Worm (Caenorhabditis elegans) whole organism, mixed stage, embryonic: ENCODE measurements around the gene dmsr-12.

Source experiments
- M03D4.4 ChIP-seq: sonication (generic microtip); optimal IDR thresholded peaks from 2 replicates; lab custom pipeline; 2017; ENCODE audit warnings: mild to moderate bottlenecking, missing genetic modification characterization, missing compliant biosample characterization
- blmp-1 ChIP-seq: fragments of 150-350 bp; optimal IDR thresholded peaks from 2 replicates; lab custom pipeline; 2014; ENCODE audit warnings: missing biosample characterization, missing genetic modification characterization
- ceh-43 ChIP-seq: fragments of 200-800 bp; sonication (Bioruptor generic); optimal IDR thresholded peaks from 2 replicates; lab custom pipeline; 2018; ENCODE audit warnings: mild to moderate bottlenecking, missing genetic modification characterization, moderate library complexity, missing compliant biosample characterization
- ceh-83 ChIP-seq: fragments of 200-800 bp; sonication (Bioruptor generic); optimal IDR thresholded peaks from 2 replicates; lab custom pipeline; 2018; ENCODE audit warnings: mild to moderate bottlenecking, missing genetic modification characterization, missing compliant biosample characterization
- elt-1 ChIP-seq: sonication (generic microtip); optimal IDR thresholded peaks from 2 replicates; lab custom pipeline; 2017; ENCODE audit warnings: missing genetic modification characterization, mild to moderate bottlenecking, missing compliant biosample characterization, antibody characterized with exemption, moderate library complexity, borderline replicate concordance; ENCODE audit not compliant: insufficient read depth
- elt-3 ChIP-seq: fragments of 150-350 bp; optimal IDR thresholded peaks from 2 replicates; lab custom pipeline; 2014; ENCODE audit warnings: missing biosample characterization, missing genetic modification characterization
- flh-1 ChIP-seq: fragments of 200-800 bp; sonication (Bioruptor generic); optimal IDR thresholded peaks from 2 replicates; lab custom pipeline; 2018; ENCODE audit warnings: mild to moderate bottlenecking, missing genetic modification characterization, moderate library complexity, missing compliant biosample characterization
- hlh-1 ChIP-seq: fragments of 150-350 bp; optimal IDR thresholded peaks from 2 replicates; lab custom pipeline; 2014; ENCODE audit warnings: missing biosample characterization, missing genetic modification reagents, missing genetic modification characterization
- lin-32 ChIP-seq: fragments of 200-800 bp; sonication (Bioruptor generic); optimal IDR thresholded peaks from 2 replicates; lab custom pipeline; 2018; ENCODE audit warnings: mild to moderate bottlenecking, missing genetic modification characterization, missing compliant biosample characterization
- lsy-2 ChIP-seq: fragments of 150-350 bp; optimal IDR thresholded peaks from 2 replicates; lab custom pipeline; 2014; ENCODE audit warnings: missing biosample characterization, missing genetic modification characterization
- mab-5 ChIP-seq: fragments of 150-350 bp; optimal IDR thresholded peaks from 2 replicates; lab custom pipeline; 2014; ENCODE audit warnings: missing biosample characterization, missing genetic modification characterization
- mls-2 ChIP-seq: sonication (generic microtip); optimal IDR thresholded peaks from 2 replicates; lab custom pipeline; 2016; ENCODE audit warnings: mild to moderate bottlenecking, missing genetic modification characterization, moderate library complexity, missing compliant biosample characterization
- nhr-12 ChIP-seq: fragments of 150-350 bp; optimal IDR thresholded peaks from 2 replicates; lab custom pipeline; 2014; ENCODE audit warnings: missing biosample characterization, missing genetic modification characterization
- nhr-2 ChIP-seq: fragments of 150-350 bp; optimal IDR thresholded peaks from 2 replicates; lab custom pipeline; 2014; ENCODE audit warnings: missing biosample characterization, missing genetic modification characterization
- nhr-237 ChIP-seq: fragments of 150-350 bp; optimal IDR thresholded peaks from 2 replicates; lab custom pipeline; 2014; ENCODE audit warnings: missing biosample characterization, missing genetic modification characterization
- nhr-28 ChIP-seq: fragments of 150-350 bp; optimal IDR thresholded peaks from 2 replicates; lab custom pipeline; 2014; ENCODE audit warnings: missing biosample characterization, missing genetic modification characterization
- pha-4 ChIP-seq: fragments of 150-350 bp; optimal IDR thresholded peaks from 2 replicates; lab custom pipeline; 2018; ENCODE audit warnings: missing biosample characterization, missing genetic modification reagents, missing genetic modification characterization
- sem-2 ChIP-seq: fragments of 200-800 bp; sonication (Bioruptor generic); optimal IDR thresholded peaks from 2 replicates; lab custom pipeline; 2018; ENCODE audit warnings: mild to moderate bottlenecking, missing genetic modification characterization, missing compliant biosample characterization
- snpc-4 ChIP-seq: fragments of 150-350 bp; optimal IDR thresholded peaks from 2 replicates; lab custom pipeline; 2014; ENCODE audit warnings: missing biosample characterization, missing genetic modification characterization
- sptf-1 ChIP-seq: sonication (generic microtip); optimal IDR thresholded peaks from 2 replicates; lab custom pipeline; 2017; ENCODE audit warnings: mild to moderate bottlenecking, missing genetic modification characterization, moderate library complexity, missing compliant biosample characterization
- tbx-8 ChIP-seq: fragments of 200-800 bp; sonication (Bioruptor generic); optimal IDR thresholded peaks from 2 replicates; lab custom pipeline; 2018; ENCODE audit warnings: mild to moderate bottlenecking, missing genetic modification characterization, moderate library complexity, missing compliant biosample characterization
- unc-120 ChIP-seq: sonication (generic microtip); optimal IDR thresholded peaks from 2 replicates; lab custom pipeline; 2017; ENCODE audit warnings: missing genetic modification characterization, missing compliant biosample characterization; ENCODE audit not compliant: poor library complexity, severe bottlenecking
- unc-39 ChIP-seq: fragments of 150-350 bp; optimal IDR thresholded peaks from 2 replicates; lab custom pipeline; 2014; ENCODE audit warnings: missing biosample characterization, missing genetic modification characterization
- unc-62 ChIP-seq: fragments of 150-350 bp; optimal IDR thresholded peaks from 2 replicates; lab custom pipeline; 2014; ENCODE audit warnings: missing biosample characterization, missing genetic modification reagents, missing genetic modification characterization
- zip-8 ChIP-seq: fragments of 150-350 bp; optimal IDR thresholded peaks from 2 replicates; lab custom pipeline; 2014; ENCODE audit warnings: missing biosample characterization, missing genetic modification characterization
- ztf-11 ChIP-seq: fragments of 150-350 bp; optimal IDR thresholded peaks from 2 replicates; lab custom pipeline; 2014; ENCODE audit warnings: missing biosample characterization, missing genetic modification characterization

The dmsr-12 gene

DNA sequence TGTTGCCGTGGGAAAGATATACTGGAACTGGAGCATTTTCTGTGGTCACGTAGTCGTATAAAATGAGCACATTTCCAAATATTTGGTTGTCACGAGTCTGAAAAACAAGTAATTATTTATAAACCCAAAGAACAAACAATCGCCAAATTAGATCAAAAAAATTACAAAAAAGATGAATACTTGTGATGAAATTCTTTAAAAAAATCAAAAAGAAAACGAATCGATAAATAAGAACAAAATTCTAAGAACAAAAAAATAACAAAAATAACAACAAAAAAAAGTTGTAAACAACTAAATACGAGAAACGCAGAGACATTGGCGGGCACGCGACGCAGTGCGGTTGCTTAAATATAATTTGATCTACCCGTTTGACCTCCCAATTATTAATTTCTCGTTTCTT is 32.5 kb downstream of the dmsr-12 start, which contains the start of gene ZC404.16:
Gene ZC404.16 (minus strand): TSS at position 101 of the 400 bp plus-strand sequence.
- TF ChIP-seq nhr-28 (tag; lab: Kevin White, UChicago) (no peak), nhr-2 (tag; lab: Kevin White, UChicago) (no peak), ceh-83 (no peak), sptf-1 (tag; lab: Kevin White, UChicago) (no peak), ztf-11 (tag; lab: Kevin White, UChicago) (no peak), unc-120 (tag; lab: Kevin White, UChicago) (no peak), lsy-2 (no peak), ceh-43 (GFP tag; lab: Kevin White, UChicago) (no peak), tbx-8 (GFP tag; lab: Kevin White, UChicago) (no peak), unc-39 (tag; lab: Kevin White, UChicago) (no peak)

DNA sequence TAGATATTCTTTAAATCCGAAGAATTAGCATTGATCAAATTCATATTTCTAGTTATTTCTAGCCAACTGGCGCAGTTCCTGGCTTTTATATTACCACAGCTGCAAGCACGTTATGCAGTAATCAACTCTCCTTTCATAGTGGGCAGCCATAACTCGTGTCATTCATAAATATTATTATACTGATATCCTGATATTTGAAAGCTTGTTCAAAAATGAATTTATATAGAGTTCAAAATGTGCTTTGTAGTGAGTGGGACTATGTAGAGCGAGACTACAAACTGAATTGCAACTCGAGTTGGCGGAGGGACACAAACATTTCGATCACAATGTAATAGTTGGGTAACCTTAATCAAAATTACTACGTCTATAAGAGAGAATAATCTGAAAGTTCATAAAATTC is 34.6 kb downstream of the dmsr-12 start, which contains the start of gene srh-30:
Gene srh-30 (minus strand): TSS at position 101 of the 400 bp plus-strand sequence.
- TF ChIP-seq unc-62 (GFP tag; lab: Kevin White, UChicago) (no peak), blmp-1 (no peak), ceh-83 (no peak), unc-39 (tag; lab: Kevin White, UChicago) (no peak), snpc-4 (tag; lab: Kevin White, UChicago) (no peak), nhr-237 (tag; lab: Kevin White, UChicago) (no peak)

DNA sequence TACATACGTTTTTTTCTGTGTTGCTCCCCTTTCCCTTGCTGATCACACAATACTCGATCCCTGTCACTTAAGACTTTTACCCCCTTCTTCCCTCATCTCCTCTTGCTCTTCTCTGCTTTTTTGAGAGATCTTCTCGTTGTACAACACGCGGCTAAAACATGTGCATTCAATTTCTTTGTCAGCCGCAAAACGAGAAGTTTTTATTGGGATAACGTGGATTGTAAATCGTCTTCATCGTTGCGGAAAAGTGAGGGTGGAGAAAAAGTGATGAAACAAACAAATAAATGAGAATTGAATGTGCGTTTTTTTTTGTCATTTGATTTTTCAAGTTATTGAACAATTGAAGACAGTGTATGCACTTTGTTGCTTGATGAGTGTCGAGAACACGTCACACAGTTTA is 36.8 kb downstream of the dmsr-12 start:
- TF ChIP-seq nhr-12 (tag; lab: Kevin White, UChicago) (no peak), lsy-2 (no peak), hlh-1 (tag; lab: Kevin White, UChicago) (no peak), pha-4 (tag; lab: Kevin White, UChicago) (no peak), mab-5 (no peak), unc-120 (tag; lab: Kevin White, UChicago) (no peak)

DNA sequence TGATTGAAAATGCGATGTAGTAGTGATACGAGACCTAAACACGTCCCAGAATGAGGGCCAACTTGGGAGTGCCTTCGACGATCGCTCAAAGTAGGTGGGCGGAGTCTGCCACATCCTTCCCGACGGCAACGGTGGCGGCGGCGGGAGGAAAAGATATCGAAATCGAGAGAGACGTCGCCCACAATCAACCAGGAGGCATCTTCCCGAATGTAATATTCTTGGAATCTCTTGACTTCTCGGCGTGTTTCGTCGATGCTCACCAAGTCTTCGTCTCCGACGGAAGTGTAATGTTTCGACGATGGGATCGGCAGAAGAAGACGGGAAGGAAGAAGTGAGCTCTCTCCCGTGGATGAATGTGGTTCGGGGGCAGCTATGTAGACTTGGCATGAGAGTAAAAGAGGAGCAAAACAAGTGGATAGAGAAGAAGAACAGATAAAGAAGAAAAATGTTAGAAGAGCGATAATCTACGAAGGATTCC is 37.7 kb downstream of the dmsr-12 start, which contains the start of the genes T25F10.1 and clik-1:
Gene T25F10.1 (plus strand): TSS at position 51 of the 478 bp plus-strand sequence.
Gene clik-1 (minus strand): TSS at position 281 of the 478 bp plus-strand sequence.
- TF ChIP-seq zip-8 (tag; lab: Kevin White, UChicago) (no peak), unc-62 (GFP tag; lab: Kevin White, UChicago) (peak; percentile 9), unc-120 (tag; lab: Kevin White, UChicago) (peak; percentile 90), hlh-1 (tag; lab: Kevin White, UChicago) (peak; percentile 31)

DNA sequence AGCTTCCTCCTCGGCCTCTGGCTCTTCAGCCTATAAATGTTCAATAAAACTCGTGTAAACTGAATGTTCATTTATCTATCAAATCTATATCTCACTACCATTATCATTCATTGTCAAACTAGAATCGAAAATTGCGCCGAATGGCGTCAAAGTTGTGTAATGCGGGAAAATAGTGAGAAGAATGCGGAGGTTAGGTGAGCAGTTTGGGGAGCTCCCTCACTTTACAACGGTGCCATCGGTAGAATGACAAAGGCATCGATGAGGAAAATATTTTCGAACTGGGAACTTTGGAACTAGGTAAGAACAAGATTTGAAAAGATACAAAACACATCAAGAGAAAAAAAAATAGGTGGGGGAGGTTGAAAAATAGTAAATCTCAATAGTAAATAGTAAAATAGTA is 38.7 kb downstream of the dmsr-12 start:
- no peak for TF ChIP-seq unc-39 (tag; lab: Kevin White, UChicago)
- peak; percentile 47 for TF ChIP-seq unc-120 (tag; lab: Kevin White, UChicago)
- peak; percentile 60 for TF ChIP-seq hlh-1 (tag; lab: Kevin White, UChicago)

DNA sequence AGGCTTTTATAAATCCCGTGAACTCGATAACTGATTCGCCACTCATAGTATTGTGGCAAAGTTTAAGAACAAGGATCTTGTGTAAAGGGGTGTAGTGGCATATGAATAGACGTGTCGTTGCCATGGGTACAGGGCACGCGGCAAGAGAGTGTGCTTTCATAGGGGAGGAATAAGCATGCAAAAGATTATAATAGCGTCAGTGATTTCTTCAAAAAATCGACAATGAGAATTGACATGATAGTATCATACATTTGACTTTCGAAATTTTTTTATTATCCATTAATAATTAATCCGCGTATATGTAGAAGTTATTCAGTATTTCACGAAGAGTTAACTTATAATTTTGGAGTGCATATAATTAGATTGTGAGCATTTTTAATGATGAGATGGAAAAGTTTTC is 41.3 kb downstream of the dmsr-12 start, which contains the start of gene bbs-8:
Gene bbs-8 (minus strand): TSS at position 101 of the 400 bp plus-strand sequence.
- TF ChIP-seq elt-1 (tag; lab: Kevin White, UChicago) (no peak), unc-120 (tag; lab: Kevin White, UChicago) (no peak), sem-2 (GFP tag; lab: Kevin White, UChicago) (no peak), sptf-1 (tag; lab: Kevin White, UChicago) (no peak), ceh-43 (GFP tag; lab: Kevin White, UChicago) (no peak), flh-1 (GFP tag; lab: Kevin White, UChicago) (no peak), mls-2 (tag; lab: Kevin White, UChicago) (no peak), unc-39 (tag; lab: Kevin White, UChicago) (no peak), M03D4.4 (no peak), ceh-83 (no peak), elt-3 (tag; lab: Kevin White, UChicago) (no peak), lin-32 (GFP tag; lab: Kevin White, UChicago) (no peak), snpc-4 (tag; lab: Kevin White, UChicago) (no peak)
